Fruit fly (Drosophila melanogaster) whole organism, embryonic: ENCODE measurements around the gene Kat60.

ENCODE experiments used
- CG11247 ChIP-seq: fragments of 200-800 bp; sonication (Bioruptor generic); IDR thresholded peaks from 2 replicates; pipeline ENCODE4 v1.3.6; 2022; ENCODE audit warnings: missing biosample characterization, missing genetic modification characterization
- CG12071 ChIP-seq: fragments of 200-800 bp; sonication (Bioruptor generic); optimal IDR thresholded peaks from 3 replicates; lab custom pipeline; 2018; ENCODE audit warnings: missing biosample characterization, mild to moderate bottlenecking, missing genetic modification characterization
- CG32767 ChIP-seq: fragments of 200-800 bp; sonication (Bioruptor generic); IDR thresholded peaks from 2 replicates; pipeline ENCODE4 v1.3.6; 2022; ENCODE audit warnings: missing biosample characterization, missing genetic modification characterization
- CG3838 ChIP-seq: fragments of 200-800 bp; sonication (Bioruptor generic); optimal IDR thresholded peaks from 3 replicates; lab custom pipeline; 2016; ENCODE audit warnings: missing biosample characterization, missing genetic modification characterization
- CG8478 ChIP-seq: fragments of >200 bp; optimal IDR thresholded peaks from 2 replicates; lab custom pipeline; 2018
- Camta ChIP-seq: fragments of 200-800 bp; sonication (Bioruptor generic); optimal IDR thresholded peaks from 2 replicates; lab custom pipeline; 2016; ENCODE audit warnings: missing biosample characterization, missing genetic modification characterization
- Dll ChIP-seq: fragments of 200-800 bp; sonication (Bioruptor generic); IDR thresholded peaks from 4 replicates; pipeline ENCODE4 v1.3.6; 2022; ENCODE audit warnings: missing biosample characterization, missing genetic modification characterization; ENCODE audit not compliant: partially characterized antibody
- Opbp ChIP-seq: fragments of 200-800 bp; sonication (Bioruptor generic); IDR thresholded peaks from 3 replicates; pipeline ENCODE4 v1.3.6; 2022; ENCODE audit warnings: missing biosample characterization, missing genetic modification characterization; ENCODE audit not compliant: partially characterized antibody
- her ChIP-seq: fragments of 200-800 bp; sonication (Bioruptor generic); optimal IDR thresholded peaks from 2 replicates; lab custom pipeline; 2016; ENCODE audit warnings: missing biosample characterization, missing genetic modification characterization
- ken ChIP-seq: fragments of 200-800 bp; sonication (Bioruptor generic); IDR thresholded peaks from 3 replicates; pipeline ENCODE4 v1.3.6; 2022; ENCODE audit warnings: missing biosample characterization, missing genetic modification characterization
- rib ChIP-seq: fragments of 200-800 bp; sonication (Bioruptor generic); IDR thresholded peaks from 2 replicates; pipeline ENCODE4 v1.3.6; 2022; ENCODE audit warnings: missing biosample characterization, missing genetic modification characterization
- sd ChIP-seq: fragments of 200-800 bp; sonication (Bioruptor generic); optimal IDR thresholded peaks from 3 replicates; lab custom pipeline; 2018; ENCODE audit warnings: missing biosample characterization, mild to moderate bottlenecking, missing genetic modification characterization, moderate library complexity
- shn ChIP-seq: fragments of 200-800 bp; sonication (Bioruptor generic); optimal IDR thresholded peaks from 3 replicates; lab custom pipeline; 2016; ENCODE audit warnings: missing biosample characterization, missing genetic modification characterization
- usp ChIP-seq: fragments of >200 bp; optimal IDR thresholded peaks from 2 replicates; lab custom pipeline; 2017; ENCODE audit warnings: missing biosample characterization, missing genetic modification characterization

DNA sequence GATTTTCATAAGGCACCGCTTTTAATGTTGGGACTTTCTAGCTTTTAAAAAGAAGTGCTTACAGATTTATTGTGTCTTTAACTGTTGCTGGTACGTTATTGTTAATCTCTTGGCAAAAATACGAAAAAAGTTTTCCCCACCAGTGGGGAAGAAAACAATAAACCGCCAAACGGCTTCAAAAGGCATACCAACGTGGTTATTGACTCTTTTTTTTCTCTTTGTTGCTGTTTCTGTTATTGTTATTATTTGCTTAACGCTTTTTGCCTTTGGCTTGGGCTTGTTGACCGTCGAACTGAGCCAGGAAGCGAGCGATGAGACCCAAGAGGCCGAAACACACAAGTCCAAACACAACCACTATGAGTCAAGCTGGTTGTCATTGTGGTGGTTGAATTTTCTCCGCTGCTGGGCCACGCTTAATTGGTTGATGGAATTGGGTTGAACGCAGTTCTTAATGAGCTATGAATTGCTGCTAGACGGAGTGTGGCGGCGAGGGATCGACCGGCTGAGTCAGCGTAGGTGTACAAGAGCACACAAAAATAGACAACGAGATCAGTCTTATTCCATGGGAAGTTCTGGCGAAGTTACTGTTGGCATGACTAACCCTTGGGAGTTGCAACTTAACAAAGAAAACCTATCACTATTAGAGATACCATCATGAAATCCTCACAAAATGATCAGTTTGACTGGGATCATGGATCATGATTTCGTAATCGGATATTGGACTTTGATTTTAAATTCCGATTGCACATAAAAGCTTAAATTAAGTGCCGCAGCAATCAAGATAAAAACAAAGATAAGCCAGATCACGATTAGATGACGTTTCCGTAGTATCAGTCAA lies 24.5 kb downstream of the Kat60 start:
- TF ChIP-seq CG3838 (no peak), CG11247 (GFP tag; lab: Robert Waterston, UW) (no peak), CG32767 (no peak), CG8478 (lab: Kevin White, UChicago) (no peak), Camta (GFP tag; lab: Kevin White, UChicago) (no peak), sd (tag; lab: Kevin White, UChicago) (peak; percentile 82), Opbp (GFP tag; lab: Robert Waterston, UW) (no peak), shn (GFP tag; lab: Kevin White, UChicago) (no peak), ken (GFP tag; lab: Robert Waterston, UW) (no peak), CG12071 (GFP tag; lab: Kevin White, UChicago) (peak; percentile 37), Dll (GFP tag; lab: Robert Waterston, UW) (no peak), usp (no peak), rib (GFP tag; lab: Robert Waterston, UW) (no peak), her (GFP tag; lab: Kevin White, UChicago) (no peak)
